Fruit fly (Drosophila melanogaster): Measurements from ENCODE around the gene CG8379.

- TF ChIP-seq Dif (GFP tag; optimal IDR thresholded peaks at IDR 0.05; ENCODE audit: partially characterized antibody) (no peak), CG32264 (GFP tag; optimal IDR thresholded peaks at IDR 0.05) (no peak), pan (optimal IDR thresholded peaks at IDR 0.05) (no peak), woc (GFP tag; optimal IDR thresholded peaks at IDR 0.05) (no peak)
These were observed 25.9 kb upstream of the CG8379 start for dm6 chr3R:8798332-8798731.
